Fruit fly (Drosophila melanogaster): Measurements from ENCODE around the gene Sgs7.

Sgs7 gene

dm6 chr3L:11491222-11491873 is 18.3 kb upstream of the Sgs7 start (continued):
- TF ChIP-seq wor (GFP tag; IDR thresholded peaks at IDR 0.05) (0 out of 2 replicates have a peak, but pooled peaks have one; percentile 14), Bgb (GFP tag; IDR thresholded peaks at IDR 0.05; ENCODE audit: partially characterized antibody) (no peak; the same call in 1 of the 2 replicates), Bteb2 (GFP tag; optimal IDR thresholded peaks at IDR 0.05) (peak; percentile 52), CG12155 (GFP tag; optimal IDR thresholded peaks at IDR 0.05) (peak; percentile 59), Aef1 (GFP tag; IDR thresholded peaks at IDR 0.05) (peak; percentile 62), C15 (GFP tag; IDR thresholded peaks at IDR 0.05) (no peak), mam (GFP tag; optimal IDR thresholded peaks at IDR 0.05) (peak; percentile 65), HmgZ (tag; optimal IDR thresholded peaks at IDR 0.05) (peak; percentile 60), ara (GFP tag; IDR thresholded peaks at IDR 0.05) (peak; percentile 43), E2f1 (GFP tag; IDR thresholded peaks at IDR 0.05) (peak; percentile 66; the same call in 1 of the 2 replicates), CG13424 (tag; optimal IDR thresholded peaks at IDR 0.05) (peak; percentile 68), CG8924 (tag; optimal IDR thresholded peaks at IDR 0.05) (peak; percentile 54), ap (GFP tag; IDR thresholded peaks at IDR 0.05) (peak; percentile 59), PHDP (tag; optimal IDR thresholded peaks at IDR 0.05) (peak; percentile 75), disco-r (GFP tag; optimal IDR thresholded peaks at IDR 0.05) (no peak), Lim3 (GFP tag; IDR thresholded peaks at IDR 0.05) (no peak), Drgx (GFP tag; IDR thresholded peaks at IDR 0.05) (peak; percentile 60), CG14667 (GFP tag; IDR thresholded peaks at IDR 0.05) (no peak; the same call in 1 of the 2 replicates), CG10979 (tag; optimal IDR thresholded peaks at IDR 0.05) (peak; percentile 49), nmo (GFP tag; optimal IDR thresholded peaks at IDR 0.05) (peak; percentile 63), CG17802 (tag; optimal IDR thresholded peaks at IDR 0.05) (no peak), repo (GFP tag; optimal IDR thresholded peaks at IDR 0.05) (peak; percentile 17), slbo (GFP tag; IDR thresholded peaks at IDR 0.05) (peak; percentile 85), CG2199 (GFP tag; IDR thresholded peaks at IDR 0.05) (peak; percentile 49; the same call in 1 of the 3 replicates), ranshi (GFP tag; IDR thresholded peaks at IDR 0.05) (peak; percentile 72; the same call in 1 of the 2 replicates), CG17912 (GFP tag; optimal IDR thresholded peaks at IDR 0.05) (no peak), CG5953 (GFP tag; IDR thresholded peaks at IDR 0.05) (0 out of 2 replicates have a peak, but pooled peaks have one; percentile 33), GATAe (GFP tag; conservative IDR thresholded peaks at IDR 0.05) (no peak), zfh2 (GFP tag; optimal IDR thresholded peaks at IDR 0.05) (peak; percentile 44), lbe (GFP tag; optimal IDR thresholded peaks at IDR 0.05) (peak; percentile 81), org-1 (GFP tag; optimal IDR thresholded peaks at IDR 0.05) (peak; percentile 32), az2 (GFP tag; optimal IDR thresholded peaks at IDR 0.05) (peak; percentile 49), ems (GFP tag; optimal IDR thresholded peaks at IDR 0.05) (peak; percentile 28), pros (GFP tag; optimal IDR thresholded peaks at IDR 0.05) (peak; percentile 57), da (GFP tag; optimal IDR thresholded peaks at IDR 0.05) (no peak), dimm (GFP tag; IDR thresholded peaks at IDR 0.05) (peak; percentile 59), CG8290 (GFP tag; optimal IDR thresholded peaks at IDR 0.05) (no peak), CG8290 (tag; optimal IDR thresholded peaks at IDR 0.05) (peak in 1 of 2 experiments; percentile 83), CG30431 (GFP tag; optimal IDR thresholded peaks at IDR 0.05) (no peak), phol (tag; optimal IDR thresholded peaks at IDR 0.05) (peak; percentile 60), Gsc (GFP tag; IDR thresholded peaks at IDR 0.05) (no peak), HmgD (GFP tag; optimal IDR thresholded peaks at IDR 0.05) (no peak), chm (GFP tag; IDR thresholded peaks at IDR 0.05) (peak; percentile 59; the same call in 1 of the 2 replicates), al (GFP tag; IDR thresholded peaks at IDR 0.05) (peak; percentile 14; the same call in 1 of the 2 replicates), mirr (GFP tag; optimal IDR thresholded peaks at IDR 0.05) (peak; percentile 31), ttk (GFP tag; IDR thresholded peaks at IDR 0.05) (peak; percentile 70; the same call in 1 of the 2 replicates), en (GFP tag; optimal IDR thresholded peaks at IDR 0.05) (peak; percentile 7), nom (GFP tag; optimal IDR thresholded peaks at IDR 0.05) (peak; percentile 5), CG8944 (GFP tag; optimal IDR thresholded peaks at IDR 0.05) (peak; percentile 23), CG17361 (GFP tag; IDR thresholded peaks at IDR 0.05) (peak; percentile 33; the same call in 1 of the 3 replicates), tll (GFP tag; optimal IDR thresholded peaks at IDR 0.05) (peak in 1 of 2 experiments; percentile 24)
